Fruit fly (Drosophila melanogaster): ENCODE data around the gene CG31296.

DNA sequence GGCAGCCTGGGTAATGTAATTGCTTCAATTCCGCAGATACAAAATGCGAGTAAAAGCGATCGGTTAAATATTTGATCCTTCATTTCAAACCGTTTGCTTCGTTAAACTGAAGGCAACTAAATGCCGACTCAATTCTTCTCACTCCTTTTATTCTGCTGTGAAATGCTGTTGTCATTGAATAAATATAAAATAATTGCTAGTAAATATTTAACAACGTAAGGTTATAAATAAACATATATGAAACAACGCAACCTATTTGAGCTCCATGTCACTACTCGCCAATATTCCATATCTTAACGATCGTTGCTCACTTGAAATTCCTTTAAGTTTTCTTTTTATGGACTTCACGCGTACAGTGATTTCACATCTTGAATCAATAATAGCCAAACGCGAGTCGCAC lies 21.5 kb downstream of the CG31296 start, which contains the start of gene CG44013:
- TF ChIP-seq CTCF (optimal IDR thresholded peaks at IDR 0.05) (no peak), CG8478 (optimal IDR thresholded peaks at IDR 0.05) (no peak)
